Worm (Caenorhabditis elegans): ENCODE measurements around the gene C17C3.24.

- no peak for TF ChIP-seq nhr-76 (tag; optimal IDR thresholded peaks at IDR 0.05)
- TF ChIP-seq aly-2 (tag; optimal IDR thresholded peaks at IDR 0.05), result no peak
- TF ChIP-seq ceh-82 (tag; optimal IDR thresholded peaks at IDR 0.05), result no peak
- no peak for TF ChIP-seq nhr-77 (tag; optimal IDR thresholded peaks at IDR 0.05)
- no peak for TF ChIP-seq mdl-1 (tag; optimal IDR thresholded peaks at IDR 0.05)
- TF ChIP-seq nhr-237 (tag; optimal IDR thresholded peaks at IDR 0.05), result no peak
- no peak for TF ChIP-seq nhr-11 (tag; optimal IDR thresholded peaks at IDR 0.05)
These were observed 4.5 kb downstream of the C17C3.24 start for ce11 chrII:5537078-5537477.
